Worm (Caenorhabditis elegans): ENCODE data around the gene nduf-11.
A peak's percentile ranks its signal among the peaks of the same experiment; 100 is the strongest.

DNA sequence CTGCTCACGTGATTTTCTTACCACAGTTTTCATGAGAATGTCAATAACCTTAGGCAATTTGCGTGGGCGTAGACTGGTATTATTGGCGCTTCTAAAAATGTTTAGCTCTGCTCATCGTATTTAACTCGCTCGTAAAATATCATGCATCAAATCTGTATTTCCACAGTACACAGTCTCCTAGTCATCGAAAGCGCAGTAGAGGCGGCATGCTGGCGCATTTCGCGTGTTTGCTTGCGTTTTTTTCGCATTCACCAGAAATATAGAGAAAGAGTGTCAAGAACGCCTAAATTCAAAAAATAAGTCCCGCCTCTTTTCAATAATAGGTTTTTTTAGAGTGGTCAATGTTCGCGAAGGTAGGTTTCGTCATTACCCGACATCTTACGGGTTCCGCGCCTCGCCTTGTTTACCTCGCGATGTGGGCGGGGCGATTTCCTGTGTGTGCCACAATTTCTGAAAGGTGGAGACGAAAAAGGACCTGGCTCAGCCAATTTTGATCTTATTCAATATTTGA, 31.2 kb upstream of the nduf-11 start:
- TF ChIP-seq zag-1 (tag; optimal IDR thresholded peaks at IDR 0.05) (no peak), nhr-11 (tag; optimal IDR thresholded peaks at IDR 0.05) (no peak), nhr-25 (tag; optimal IDR thresholded peaks at IDR 0.05) (peak; percentile 4), lsy-12 (tag; optimal IDR thresholded peaks at IDR 0.05) (peak; percentile 74), pqm-1 (tag; optimal IDR thresholded peaks at IDR 0.05) (peak; percentile 51)
